Worm (Caenorhabditis elegans) whole organism, young adult: ENCODE data around the gene B0336.13.

Experiments used
- nfyb-1 ChIP-seq: fragments of 200-800 bp; sonication (Bioruptor generic); IDR thresholded peaks from 2 replicates; pipeline ENCODE4 v1.3.6; 2022; ENCODE audit warnings: missing genetic modification reagents, missing genetic modification characterization, missing compliant biosample characterization
- unc-62 ChIP-seq: fragments of 150-350 bp; optimal IDR thresholded peaks from 2 replicates; lab custom pipeline; 2014; ENCODE audit warnings: missing biosample characterization, missing genetic modification reagents, missing genetic modification characterization

DNA sequence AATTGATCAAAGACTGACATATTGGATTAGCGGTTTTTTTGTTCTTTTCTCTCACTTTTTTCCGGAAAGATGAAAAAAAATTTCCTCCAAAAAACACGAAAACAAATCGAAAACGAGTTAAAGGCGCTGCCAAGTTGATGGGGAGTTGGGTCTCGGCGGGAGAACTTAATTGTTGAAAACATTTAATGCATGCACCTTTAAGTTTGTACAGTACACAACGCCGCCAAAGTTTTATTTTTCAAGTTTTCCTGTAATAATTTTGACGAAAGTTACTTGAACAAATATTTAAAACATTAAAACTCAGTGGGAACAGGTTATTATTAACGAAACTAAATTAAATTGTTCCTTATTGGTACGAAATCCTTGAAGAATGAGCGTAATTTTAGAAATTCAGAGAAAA lies 7.7 kb downstream of the B0336.13 start:
- no peak for TF ChIP-seq nfyb-1 (GFP tag; lab: Robert Waterston, UW)
- no peak for TF ChIP-seq unc-62 (GFP tag; lab: Kevin White, UChicago)
